Fruit fly (Drosophila melanogaster): ENCODE measurements around the gene CG6271.

DNA sequence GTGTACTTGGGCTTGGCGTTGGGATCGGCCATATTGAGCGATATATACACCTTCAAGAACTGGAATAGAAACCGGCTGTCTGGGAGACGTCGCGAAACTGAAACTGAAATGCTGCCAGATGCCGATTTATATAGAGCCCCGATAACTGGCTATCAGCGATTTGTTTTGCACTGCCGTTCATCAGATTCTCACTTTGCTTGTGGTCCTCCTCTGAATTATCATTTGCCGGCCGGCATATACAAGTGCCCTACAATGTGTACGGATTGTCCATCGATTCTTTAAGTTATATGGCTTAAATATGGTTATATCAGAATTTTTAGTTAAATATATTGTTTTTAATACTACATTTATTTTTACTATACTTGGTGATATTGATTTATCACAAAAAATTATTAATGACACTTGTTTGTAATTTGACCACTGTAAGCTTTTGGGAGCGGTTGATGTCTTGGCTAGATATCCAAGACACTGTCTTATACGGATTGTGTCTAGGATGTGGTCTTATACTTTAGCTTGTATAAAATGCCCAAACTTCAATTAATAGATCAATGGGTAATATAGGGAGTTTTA lies 37.4 kb downstream of the CG6271 start, which contains the start of gene CG31075:
- peak; percentile 74 for TF ChIP-seq CG8632 (GFP tag; optimal IDR thresholded peaks at IDR 0.05)
- peak; percentile 72 for TF ChIP-seq CG6854 (GFP tag; optimal IDR thresholded peaks at IDR 0.05)
- peak; percentile 99 for TF ChIP-seq CG6163 (GFP tag; IDR thresholded peaks at IDR 0.05)
- TF ChIP-seq CG6276 (GFP tag; optimal IDR thresholded peaks at IDR 0.05): no peak
- peak; percentile 85 for TF ChIP-seq vri (GFP tag; optimal IDR thresholded peaks at IDR 0.05)
- peak; percentile 41 for TF ChIP-seq Sox15 (GFP tag; optimal IDR thresholded peaks at IDR 0.05)
- TF ChIP-seq CG9139 (GFP tag; optimal IDR thresholded peaks at IDR 0.05): peak; percentile 77
- TF ChIP-seq CG11762 (GFP tag; optimal IDR thresholded peaks at IDR 0.05; ENCODE audit: insufficient read depth): peak; percentile 83
- peak; percentile 83 for TF ChIP-seq CG34406 (GFP tag; optimal IDR thresholded peaks at IDR 0.05)

Measured in whole organism, prepupa.